Worm (Caenorhabditis elegans): ENCODE data around the gene dhs-22.

dhs-22 gene

ce11 chrV:14423268-14423667 lies 2.0 kb upstream of the dhs-22 start, which contains the start of gene rpoa-12:
TSS of gene rpoa-12 (minus strand) at chrV:14423304.
- no peak for TF ChIP-seq Y79H2A.3 (GFP tag; conservative IDR thresholded peaks at IDR 0.05)
- TF ChIP-seq gei-17 (GFP tag; optimal IDR thresholded peaks at IDR 0.05): no peak
- peak; percentile 39 for TF ChIP-seq ceh-27 (GFP tag; optimal IDR thresholded peaks at IDR 0.05)
- no peak for TF ChIP-seq atf-7 (tag; optimal IDR thresholded peaks at IDR 0.05)
- peak; percentile 17 for TF ChIP-seq K12H6.12 (tag; optimal IDR thresholded peaks at IDR 0.05)
- no peak for TF ChIP-seq him-1 (tag; optimal IDR thresholded peaks at IDR 0.05)
- no peak for TF ChIP-seq hlh-12 (tag; optimal IDR thresholded peaks at IDR 0.05)
- no peak for TF ChIP-seq ztf-26 (tag; optimal IDR thresholded peaks at IDR 0.05)
- no peak for TF ChIP-seq F37B4.10 (GFP tag; IDR thresholded peaks at IDR 0.05)
- no peak for TF ChIP-seq lin-35 (GFP tag; optimal IDR thresholded peaks at IDR 0.05)
- TF ChIP-seq ccch-3 (GFP tag; optimal IDR thresholded peaks at IDR 0.05): no peak
- no peak for TF ChIP-seq ceh-40 (GFP tag; IDR thresholded peaks at IDR 0.05)
- no peak for TF ChIP-seq Y53F4B.3 (GFP tag; IDR thresholded peaks at IDR 0.05)
- no peak for TF ChIP-seq C17E4.6 (GFP tag; IDR thresholded peaks at IDR 0.05)
- TF ChIP-seq bed-1 (GFP tag; IDR thresholded peaks at IDR 0.05): no peak
- no peak for TF ChIP-seq ztf-3 (GFP tag; optimal IDR thresholded peaks at IDR 0.05)
- no peak for TF ChIP-seq lin-26 (GFP tag; IDR thresholded peaks at IDR 0.05)
- no peak for TF ChIP-seq ceh-79 (tag; optimal IDR thresholded peaks at IDR 0.05)
- TF ChIP-seq mcd-1 (GFP tag; IDR thresholded peaks at IDR 0.05): peak; percentile 42; the same call in 1 of the 2 replicates
- no peak for TF ChIP-seq aptf-2 (GFP tag; conservative IDR thresholded peaks at IDR 0.05)
- no peak for TF ChIP-seq akir-1 (GFP tag; optimal IDR thresholded peaks at IDR 0.05)
- no peak for TF ChIP-seq hmg-1.2 (GFP tag; IDR thresholded peaks at IDR 0.05)
- TF ChIP-seq tbx-9 (tag; optimal IDR thresholded peaks at IDR 0.05; ENCODE audit: borderline replicate concordance): no peak
- TF ChIP-seq Y53G8AR.9 (GFP tag; conservative IDR thresholded peaks at IDR 0.05): no peak
- no peak for TF ChIP-seq hrde-1 (tag; optimal IDR thresholded peaks at IDR 0.05; ENCODE audit: borderline replicate concordance)
- TF ChIP-seq ekl-4 (GFP tag; IDR thresholded peaks at IDR 0.05): 0 out of 2 replicates have a peak, but pooled peaks have one; percentile 34
- no peak for TF ChIP-seq rcor-1 (GFP tag; IDR thresholded peaks at IDR 0.05)
- no peak for TF ChIP-seq chd-7 (tag; optimal IDR thresholded peaks at IDR 0.05)
- no peak for TF ChIP-seq cebp-1 (GFP tag; IDR thresholded peaks at IDR 0.05)
- no peak for TF ChIP-seq cebp-1 (tag; optimal IDR thresholded peaks at IDR 0.05)
- TF ChIP-seq hsf-1 (GFP tag; IDR thresholded peaks at IDR 0.05): 0 out of 2 replicates have a peak, but pooled peaks have one; percentile 38
- TF ChIP-seq nhr-120 (GFP tag; IDR thresholded peaks at IDR 0.05): no peak
- TF ChIP-seq pbrm-1 (GFP tag; IDR thresholded peaks at IDR 0.05): no peak
- no peak for TF ChIP-seq T26A5.8 (tag; optimal IDR thresholded peaks at IDR 0.05)
- TF ChIP-seq D2030.7 (GFP tag; IDR thresholded peaks at IDR 0.05): no peak
- 0 out of 2 replicates have a peak, but pooled peaks have one; percentile 23 for TF ChIP-seq ztf-25 (GFP tag; IDR thresholded peaks at IDR 0.05)
- no peak for TF ChIP-seq nfya-1 (tag; optimal IDR thresholded peaks at IDR 0.05; ENCODE audit: borderline replicate concordance, insufficient read depth)
- TF ChIP-seq F10E7.11 (tag; optimal IDR thresholded peaks at IDR 0.05): no peak
- TF ChIP-seq lir-1 (GFP tag; conservative IDR thresholded peaks at IDR 0.05): no peak
- no peak for TF ChIP-seq F39B2.1 (GFP tag; IDR thresholded peaks at IDR 0.05)
- no peak for TF ChIP-seq nhr-27 (tag; optimal IDR thresholded peaks at IDR 0.05)
- TF ChIP-seq nhr-80 (tag; optimal IDR thresholded peaks at IDR 0.05): no peak
- TF ChIP-seq ZK185.1 (tag; optimal IDR thresholded peaks at IDR 0.05; ENCODE audit: poor library complexity, severe bottlenecking): no peak
- no peak for TF ChIP-seq nhr-90 (tag; optimal IDR thresholded peaks at IDR 0.05)
- TF ChIP-seq ztf-28 (GFP tag; IDR thresholded peaks at IDR 0.05): no peak
- no peak for TF ChIP-seq lsl-1 (GFP tag; optimal IDR thresholded peaks at IDR 0.05)
- TF ChIP-seq zim-3 (tag; optimal IDR thresholded peaks at IDR 0.05): no peak
- TF ChIP-seq snpc-1.1 (tag; optimal IDR thresholded peaks at IDR 0.05; ENCODE audit: insufficient read depth): no peak
- no peak for TF ChIP-seq B0035.1 (tag; optimal IDR thresholded peaks at IDR 0.05)
